Worm (Caenorhabditis elegans): ENCODE results near the gene K11E4.1.
A peak's percentile ranks its signal among the peaks of the same experiment; 100 is the strongest.

The K11E4.1 gene

ce11 chrX:13744543-13745113 is 30.7 kb downstream of the K11E4.1 start (continued):
- TF ChIP-seq blmp-1 (tag; optimal IDR thresholded peaks at IDR 0.05; ENCODE audit: insufficient read depth) (peak; percentile 85), nhr-23 (tag; optimal IDR thresholded peaks at IDR 0.05) (peak; percentile 77), crh-2 (tag; optimal IDR thresholded peaks at IDR 0.05) (peak; percentile 39), F13H6.1 (tag; optimal IDR thresholded peaks at IDR 0.05) (peak; percentile 67), C34F6.9 (tag; optimal IDR thresholded peaks at IDR 0.05) (peak; percentile 43), lin-39 (tag; optimal IDR thresholded peaks at IDR 0.05) (no peak), zag-1 (tag; optimal IDR thresholded peaks at IDR 0.05) (no peak), nhr-21 (tag; optimal IDR thresholded peaks at IDR 0.05) (peak; percentile 60)

- peak; percentile 47 for TF ChIP-seq sma-9 (GFP tag; optimal IDR thresholded peaks at IDR 0.05)
- TF ChIP-seq sma-9 (tag; optimal IDR thresholded peaks at IDR 0.05): no peak
- TF ChIP-seq sem-4 (tag; optimal IDR thresholded peaks at IDR 0.05): peak; percentile 72
- no peak for TF ChIP-seq elt-3 (tag; optimal IDR thresholded peaks at IDR 0.05)
- TF ChIP-seq nhr-10 (tag; optimal IDR thresholded peaks at IDR 0.05): no peak
- TF ChIP-seq snpc-4 (tag; optimal IDR thresholded peaks at IDR 0.05): no peak
- peak; percentile 79 for TF ChIP-seq ceh-16 (tag; optimal IDR thresholded peaks at IDR 0.05)
- TF ChIP-seq unc-55 (GFP tag; optimal IDR thresholded peaks at IDR 0.05): peak; percentile 6
- TF ChIP-seq nhr-77 (tag; optimal IDR thresholded peaks at IDR 0.05): no peak
- peak; percentile 20 for TF ChIP-seq blmp-1 (tag; optimal IDR thresholded peaks at IDR 0.05; ENCODE audit: insufficient read depth)
- peak; percentile 13 for TF ChIP-seq nhr-25 (tag; optimal IDR thresholded peaks at IDR 0.05)
Measured at ce11 chrX:13745558-13745957, 31.6 kb downstream of the K11E4.1 start.

ce11 chrX:13746231-13746630 is 32.3 kb downstream of the K11E4.1 start:
- no peak for TF ChIP-seq nhr-129 (tag; optimal IDR thresholded peaks at IDR 0.05)
- TF ChIP-seq fos-1 (tag; optimal IDR thresholded peaks at IDR 0.05): peak; percentile 40
- TF ChIP-seq unc-39 (tag; optimal IDR thresholded peaks at IDR 0.05): no peak
- peak; percentile 22 for TF ChIP-seq blmp-1 (tag; optimal IDR thresholded peaks at IDR 0.05; ENCODE audit: insufficient read depth)
- TF ChIP-seq ama-1 (optimal IDR thresholded peaks at IDR 0.05): no peak
- TF ChIP-seq unc-62 (GFP tag; optimal IDR thresholded peaks at IDR 0.05): no peak
- no peak for TF ChIP-seq lin-11 (tag; optimal IDR thresholded peaks at IDR 0.05)
- no peak for TF ChIP-seq nhr-11 (tag; optimal IDR thresholded peaks at IDR 0.05)
- TF ChIP-seq sma-9 (GFP tag; optimal IDR thresholded peaks at IDR 0.05): peak; percentile 35
- no peak for TF ChIP-seq sma-9 (tag; optimal IDR thresholded peaks at IDR 0.05)
- TF ChIP-seq mbf-1 (tag; optimal IDR thresholded peaks at IDR 0.05): no peak
- TF ChIP-seq dmd-4 (tag; optimal IDR thresholded peaks at IDR 0.05): no peak
- TF ChIP-seq ztf-4 (tag; optimal IDR thresholded peaks at IDR 0.05): no peak

ce11 chrX:13746661-13747365 is 32.9 kb downstream of the K11E4.1 start, which contains the start of gene nhr-71:
TSS of gene nhr-71 (plus strand) at chrX:13747315.
- peak; percentile 84 for TF ChIP-seq crh-2 (tag; optimal IDR thresholded peaks at IDR 0.05)
- no peak for TF ChIP-seq nhr-10 (tag; optimal IDR thresholded peaks at IDR 0.05)
- TF ChIP-seq F13H6.1 (tag; optimal IDR thresholded peaks at IDR 0.05): peak; percentile 10
- TF ChIP-seq mab-5 (tag; optimal IDR thresholded peaks at IDR 0.05): no peak

- TF ChIP-seq lin-13 (GFP tag; optimal IDR thresholded peaks at IDR 0.05) (no peak), snpc-4 (tag; optimal IDR thresholded peaks at IDR 0.05) (no peak), sma-9 (GFP tag; optimal IDR thresholded peaks at IDR 0.05) (peak; percentile 51), sma-9 (tag; optimal IDR thresholded peaks at IDR 0.05) (no peak), gmeb-1 (tag; optimal IDR thresholded peaks at IDR 0.05) (no peak)
Measured at ce11 chrX:13747997-13748396, 34.0 kb downstream of the K11E4.1 start.

All from whole organism, L2 larva.